Worm (Caenorhabditis elegans): ENCODE data around the gene del-6.

Gene del-6

DNA sequence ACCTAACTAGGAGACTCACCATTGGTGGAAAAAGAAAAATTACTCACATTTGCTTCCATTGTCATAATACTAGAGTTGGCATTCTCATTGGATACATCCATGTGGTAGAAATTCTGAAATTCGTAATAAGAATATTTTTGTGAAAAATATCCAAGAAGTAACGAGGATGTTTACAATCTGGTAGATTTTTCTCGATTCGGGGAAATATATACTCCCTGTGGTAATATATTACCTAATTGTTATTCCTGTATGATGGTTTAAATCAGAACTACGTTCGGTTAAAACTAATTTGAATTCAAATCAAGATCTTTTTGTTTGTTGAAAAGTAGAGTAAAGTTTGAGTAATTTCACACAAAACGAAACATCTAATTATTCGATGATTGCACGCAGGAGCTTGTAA is 23.7 kb upstream of the del-6 start, which contains the start of gene srd-34:
Gene srd-34 (minus strand): TSS at position 101 of the 400 bp plus-strand sequence.
- no peak for TF ChIP-seq nfyb-1 (GFP tag; IDR thresholded peaks at IDR 0.05)
- no peak for TF ChIP-seq nhr-179 (tag; optimal IDR thresholded peaks at IDR 0.05)
- TF ChIP-seq ceh-91 (GFP tag; IDR thresholded peaks at IDR 0.05), result no peak
- TF ChIP-seq nhr-80 (tag; optimal IDR thresholded peaks at IDR 0.05), result no peak
- TF ChIP-seq aptf-2 (GFP tag; conservative IDR thresholded peaks at IDR 0.05), result no peak
- no peak for TF ChIP-seq Y56A3A.18 (GFP tag; IDR thresholded peaks at IDR 0.05)
- TF ChIP-seq F23B12.7 (tag; optimal IDR thresholded peaks at IDR 0.05; ENCODE audit: insufficient read depth), result no peak
- no peak for TF ChIP-seq let-526 (GFP tag; IDR thresholded peaks at IDR 0.05)
- no peak for TF ChIP-seq egl-18 (GFP tag; IDR thresholded peaks at IDR 0.05)

DNA sequence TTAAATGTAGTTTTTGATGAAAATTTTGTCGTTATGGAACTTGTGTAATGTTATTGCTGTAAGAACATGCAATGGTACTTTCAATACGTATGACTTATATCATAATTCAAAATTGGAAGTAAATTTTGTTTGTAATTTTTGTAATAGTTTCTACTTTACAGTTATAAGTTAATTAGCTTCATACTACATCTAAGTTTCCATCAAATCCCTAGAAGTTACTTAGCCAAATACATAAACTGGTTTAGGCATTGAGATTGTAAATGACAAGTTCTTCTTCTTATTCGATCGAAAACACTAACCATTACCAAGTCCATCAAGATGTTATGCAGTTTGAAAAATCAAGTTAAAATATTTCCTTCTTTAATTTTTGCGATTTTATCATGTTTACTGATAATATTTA is 23.0 kb upstream of the del-6 start, which contains the start of gene F32G8.2:
Gene F32G8.2 (plus strand): TSS at position 301 of the 400 bp plus-strand sequence.
- TF ChIP-seq dpff-1 (tag; optimal IDR thresholded peaks at IDR 0.05), result no peak
- no peak for TF ChIP-seq somi-1 (GFP tag; optimal IDR thresholded peaks at IDR 0.05)

DNA sequence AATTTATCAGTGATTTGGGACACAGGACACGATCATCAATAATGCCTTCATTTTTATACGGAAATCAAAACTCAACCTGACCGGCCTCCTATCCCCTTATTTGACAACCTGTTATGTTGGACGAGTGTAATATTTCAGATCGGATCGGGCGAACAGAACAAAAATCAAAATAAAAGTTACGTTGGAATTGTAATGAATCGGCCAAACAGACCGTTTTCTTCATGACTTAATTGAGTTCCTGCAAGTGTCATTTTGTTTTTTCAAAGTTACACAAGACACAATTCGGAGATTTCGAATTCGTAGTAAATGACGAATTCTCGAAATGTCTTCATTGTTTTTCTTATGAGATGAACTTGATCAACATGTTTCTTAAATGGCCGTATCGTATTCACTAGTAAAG is 17.5 kb upstream of the del-6 start, which contains the start of gene F32G8.3:
Gene F32G8.3 (minus strand): TSS at position 101 of the 400 bp plus-strand sequence.
- TF ChIP-seq unc-130 (GFP tag; optimal IDR thresholded peaks at IDR 0.05), result no peak

DNA sequence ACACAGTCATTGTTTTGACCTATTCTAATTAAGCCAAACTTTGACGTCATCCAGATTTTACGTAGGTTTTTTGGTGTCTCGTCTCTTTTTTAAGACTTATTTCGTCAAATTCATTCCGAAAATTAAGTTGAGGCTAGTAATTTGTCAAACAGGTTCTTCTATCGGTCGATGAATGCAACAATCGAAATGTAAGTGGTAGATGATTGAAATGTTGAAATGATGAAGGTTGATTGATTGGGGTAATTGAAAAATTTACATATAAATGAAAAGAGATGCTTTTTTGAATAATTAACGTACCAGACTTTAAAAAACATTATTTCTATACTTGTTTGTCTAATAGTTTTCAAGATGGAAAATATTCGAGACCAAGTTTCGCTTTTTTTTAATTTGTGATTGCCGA is 16.4 kb upstream of the del-6 start:
- TF ChIP-seq B0035.1 (tag; optimal IDR thresholded peaks at IDR 0.05), result no peak
- no peak for TF ChIP-seq F23B12.7 (tag; optimal IDR thresholded peaks at IDR 0.05; ENCODE audit: insufficient read depth)
- no peak for TF ChIP-seq egl-18 (GFP tag; IDR thresholded peaks at IDR 0.05)
- TF ChIP-seq F39B2.1 (GFP tag; IDR thresholded peaks at IDR 0.05), result no peak
- no peak for TF ChIP-seq ztf-28 (GFP tag; IDR thresholded peaks at IDR 0.05)
- TF ChIP-seq madf-6 (GFP tag; IDR thresholded peaks at IDR 0.05), result no peak
- TF ChIP-seq let-607 (tag; optimal IDR thresholded peaks at IDR 0.05), result no peak
- no peak for TF ChIP-seq T07F8.4 (tag; optimal IDR thresholded peaks at IDR 0.05)
- no peak for TF ChIP-seq lin-35 (GFP tag; optimal IDR thresholded peaks at IDR 0.05)
- TF ChIP-seq fkh-3 (tag; optimal IDR thresholded peaks at IDR 0.05), result no peak
- TF ChIP-seq ets-4 (GFP tag; optimal IDR thresholded peaks at IDR 0.05), result no peak

DNA sequence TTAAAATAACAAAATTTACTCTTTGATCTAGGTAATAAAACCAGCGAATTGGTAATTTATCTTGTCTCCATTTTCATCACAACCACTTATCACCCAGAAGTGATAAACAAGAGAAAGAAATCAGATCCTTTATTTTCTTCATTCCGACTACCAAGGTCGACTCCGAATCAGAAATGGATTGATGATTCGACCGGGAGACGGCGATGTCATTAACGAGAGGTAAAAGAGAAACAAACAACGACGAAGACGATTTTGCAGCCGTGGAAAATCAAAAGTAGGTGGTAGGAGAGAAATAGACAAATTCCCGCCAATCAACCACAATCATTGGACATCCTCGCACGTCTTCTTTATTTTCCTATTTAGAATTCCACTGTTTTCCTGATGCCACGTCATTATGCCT is 15.6 kb upstream of the del-6 start:
- TF ChIP-seq atf-7 (tag; optimal IDR thresholded peaks at IDR 0.05) (no peak), bed-2 (GFP tag; IDR thresholded peaks at IDR 0.05) (no peak), sea-2 (GFP tag; IDR thresholded peaks at IDR 0.05) (no peak), lag-1 (GFP tag; IDR thresholded peaks at IDR 0.05) (no peak), Y79H2A.3 (GFP tag; conservative IDR thresholded peaks at IDR 0.05) (no peak), let-607 (tag; optimal IDR thresholded peaks at IDR 0.05) (no peak), nfya-1 (tag; optimal IDR thresholded peaks at IDR 0.05; ENCODE audit: borderline replicate concordance, insufficient read depth) (no peak), lin-40 (tag; optimal IDR thresholded peaks at IDR 0.05) (no peak), Y95B8A.8 (GFP tag; IDR thresholded peaks at IDR 0.05) (no peak), T07F8.4 (tag; optimal IDR thresholded peaks at IDR 0.05) (no peak), snpc-1.1 (tag; optimal IDR thresholded peaks at IDR 0.05; ENCODE audit: insufficient read depth) (no peak), let-526 (GFP tag; IDR thresholded peaks at IDR 0.05) (no peak), aptf-2 (GFP tag; conservative IDR thresholded peaks at IDR 0.05) (no peak), C17E4.6 (GFP tag; IDR thresholded peaks at IDR 0.05) (no peak), cebp-1 (GFP tag; IDR thresholded peaks at IDR 0.05) (no peak), cebp-1 (tag; optimal IDR thresholded peaks at IDR 0.05) (no peak)
